Worm (Caenorhabditis elegans) whole organism, L4/young adult: Measurements from ENCODE around the gene F35B12.10.

ENCODE experiments used
- W03F9.2 ChIP-seq: fragments of 150-350 bp; optimal IDR thresholded peaks from 2 replicates; lab custom pipeline; 2014; ENCODE audit warnings: missing biosample characterization, missing genetic modification characterization
- dao-5 ChIP-seq: sonication (generic microtip); optimal IDR thresholded peaks from 2 replicates; lab custom pipeline; 2016; ENCODE audit warnings: missing genotype, missing genetic modification characterization, moderate library complexity, missing compliant biosample characterization
- him-1 ChIP-seq: sonication (generic microtip); optimal IDR thresholded peaks from 2 replicates; lab custom pipeline; 2016; ENCODE audit warnings: missing genotype, missing genetic modification reagents, missing genetic modification characterization, missing compliant biosample characterization

Gene F35B12.10

ce11 chrV:11589433-11589832, 39.6 kb downstream of the F35B12.10 start, which contains the start of gene srx-82:
srx-82 (plus strand) TSS chrV:11589733.
- no peak for TF ChIP-seq him-1
- no peak for TF ChIP-seq W03F9.2 (tag; lab: Kevin White, UChicago)
- no peak for TF ChIP-seq dao-5 (tag; lab: Kevin White, UChicago)

DNA sequence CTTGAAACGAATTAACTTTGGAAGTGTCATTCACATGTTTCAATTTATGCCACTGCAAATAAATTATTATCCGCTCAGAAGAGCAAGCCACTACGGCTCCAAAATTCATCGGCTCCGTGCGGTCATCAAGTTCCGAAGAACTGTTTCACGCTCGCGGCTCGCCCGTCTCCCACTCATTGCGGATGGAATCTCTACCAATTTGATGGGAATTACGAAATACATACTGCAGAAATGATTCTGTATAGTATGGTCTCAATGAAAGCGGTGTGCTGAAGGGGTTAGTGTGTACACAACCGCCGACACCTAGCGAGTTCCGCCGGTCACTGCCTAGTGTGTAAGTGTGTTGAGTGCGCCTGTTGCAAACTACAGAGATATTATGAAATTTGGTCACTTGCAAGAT, 44.0 kb downstream of the F35B12.10 start:
- TF ChIP-seq him-1, result no peak
- TF ChIP-seq W03F9.2 (tag; lab: Kevin White, UChicago), result no peak
- no peak for TF ChIP-seq dao-5 (tag; lab: Kevin White, UChicago)

DNA sequence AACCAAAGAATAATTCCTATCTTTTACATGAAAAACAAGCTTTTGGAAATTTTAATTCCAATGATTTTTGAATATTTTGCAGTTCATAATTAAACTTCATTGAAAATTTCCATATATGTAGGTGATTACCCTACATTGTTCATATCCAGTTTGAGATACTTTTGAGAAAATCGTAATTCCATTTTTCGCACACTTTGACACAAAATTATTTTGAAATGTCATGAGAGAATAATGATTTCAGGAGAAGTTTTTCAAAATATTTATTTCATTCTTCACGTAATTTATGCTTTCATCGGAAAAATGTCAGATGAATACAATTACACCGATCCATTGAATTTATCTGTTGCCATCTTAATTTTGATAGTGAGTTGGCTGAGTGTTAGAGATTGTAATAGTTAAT, 45.9 kb downstream of the F35B12.10 start, which contains the start of gene srx-88:
srx-88 (plus strand) TSS at position 301 of the 400 bp plus-strand sequence.
- no peak for TF ChIP-seq W03F9.2 (tag; lab: Kevin White, UChicago)
- no peak for TF ChIP-seq dao-5 (tag; lab: Kevin White, UChicago)
- no peak for TF ChIP-seq him-1

DNA sequence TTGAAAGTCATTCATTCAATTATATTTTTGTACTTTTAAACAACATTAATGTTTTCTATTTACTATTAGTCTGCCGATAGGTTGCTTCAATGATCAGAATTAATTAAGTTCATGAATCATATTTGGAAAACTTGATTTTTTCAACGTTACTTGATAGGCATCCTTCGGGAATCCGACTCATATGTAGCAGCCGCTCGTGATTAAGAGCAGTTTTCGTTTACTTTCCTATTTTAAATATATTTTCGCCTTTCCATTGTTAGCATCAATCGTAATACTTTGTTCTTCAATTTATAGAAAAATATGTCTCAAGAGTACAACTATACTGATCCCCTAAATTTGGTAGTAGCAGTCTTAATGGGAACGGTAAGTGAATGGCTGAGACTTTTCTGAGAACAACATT, 48.2 kb downstream of the F35B12.10 start, which contains the start of gene srx-90:
srx-90 (plus strand) TSS at position 301 of the 400 bp plus-strand sequence.
- TF ChIP-seq W03F9.2 (tag; lab: Kevin White, UChicago), result no peak
- TF ChIP-seq him-1, result no peak
- no peak for TF ChIP-seq dao-5 (tag; lab: Kevin White, UChicago)
